Worm (Caenorhabditis elegans) whole organism, early embryonic: ENCODE data around the gene pap-1.

Experiments used
- B0310.2 ChIP-seq: sonication (generic microtip); optimal IDR thresholded peaks from 2 replicates; lab custom pipeline; 2016; ENCODE audit warnings: mild to moderate bottlenecking, missing genetic modification characterization, missing compliant biosample characterization
- F13C5.2 ChIP-seq: sonication (generic microtip); optimal IDR thresholded peaks from 2 replicates; lab custom pipeline; 2017; ENCODE audit warnings: mild to moderate bottlenecking, missing genetic modification characterization, inconsistent platforms, missing compliant biosample characterization
- aly-1 ChIP-seq: sonication (generic microtip); optimal IDR thresholded peaks from 2 replicates; lab custom pipeline; 2016; ENCODE audit warnings: missing genetic modification characterization, missing compliant biosample characterization
- ama-1 ChIP-seq: fragments of 150-350 bp; optimal IDR thresholded peaks from 2 replicates; lab custom pipeline; 2014
- ceh-13 ChIP-seq: fragments of 200-800 bp; sonication (Bioruptor generic); optimal IDR thresholded peaks from 2 replicates; lab custom pipeline; 2018; ENCODE audit warnings: mild to moderate bottlenecking, missing genetic modification characterization, missing compliant biosample characterization
- ceh-36 ChIP-seq: sonication (generic microtip); optimal IDR thresholded peaks from 2 replicates; lab custom pipeline; 2016; ENCODE audit warnings: missing genetic modification characterization, inconsistent platforms, missing compliant biosample characterization
- ets-7 ChIP-seq: sonication (generic microtip); optimal IDR thresholded peaks from 2 replicates; lab custom pipeline; 2016; ENCODE audit warnings: missing genotype, missing genetic modification characterization, missing compliant biosample characterization
- flt-1 ChIP-seq: fragments of 200-800 bp; sonication (Bioruptor generic); IDR thresholded peaks from 2 replicates; pipeline ENCODE4 v1.3.6; 2022; ENCODE audit warnings: missing genetic modification characterization, missing compliant biosample characterization
- hmbx-1 ChIP-seq: sonication (generic microtip); optimal IDR thresholded peaks from 2 replicates; lab custom pipeline; 2016; ENCODE audit warnings: mild to moderate bottlenecking, missing genetic modification characterization, missing compliant biosample characterization
- hmg-4 ChIP-seq: fragments of 200-800 bp; sonication (Bioruptor generic); optimal IDR thresholded peaks from 2 replicates; lab custom pipeline; 2018; ENCODE audit warnings: mild to moderate bottlenecking, missing genetic modification characterization, missing compliant biosample characterization
- hnd-1 ChIP-seq: sonication (generic microtip); optimal IDR thresholded peaks from 2 replicates; lab custom pipeline; 2016; ENCODE audit warnings: missing genetic modification characterization, missing compliant biosample characterization
- pes-1 ChIP-seq: fragments of 200-800 bp; sonication (Bioruptor generic); IDR thresholded peaks from 2 replicates; pipeline ENCODE4 v1.3.6; 2022; ENCODE audit warnings: missing genetic modification reagents, missing genetic modification characterization, missing compliant biosample characterization
- scrt-1 ChIP-seq: fragments of 200-800 bp; sonication (Bioruptor generic); IDR thresholded peaks from 2 replicates; pipeline ENCODE4 v1.3.6; 2022; ENCODE audit warnings: missing genetic modification characterization, missing compliant biosample characterization
- sea-1 ChIP-seq: fragments of 200-800 bp; sonication (Bioruptor generic); conservative IDR thresholded peaks from 2 replicates; pipeline ENCODE4 v1.3.6; 2022; ENCODE audit warnings: missing genetic modification characterization, missing compliant biosample characterization
- tbx-11 ChIP-seq: fragments of 200-800 bp; sonication (Bioruptor generic); IDR thresholded peaks from 2 replicates; pipeline ENCODE4 v1.3.6; 2022; ENCODE audit warnings: missing genetic modification characterization, missing compliant biosample characterization
- tbx-37 ChIP-seq: fragments of 200-800 bp; sonication (Bioruptor generic); conservative IDR thresholded peaks from 2 replicates; pipeline ENCODE4 v1.3.6; 2022; ENCODE audit warnings: missing genetic modification reagents, missing genetic modification characterization, missing compliant biosample characterization
- tra-4 ChIP-seq: sonication (generic microtip); optimal IDR thresholded peaks from 2 replicates; lab custom pipeline; 2017; ENCODE audit warnings: missing genetic modification characterization, missing compliant biosample characterization

The pap-1 gene

ce11 chrV:10436612-10437011 lies 5.2 kb upstream of the pap-1 start, which contains the start of gene set-22:
Gene set-22, plus strand, starts transcription at chrV:10436912.
- no peak for TF ChIP-seq tbx-11
- TF ChIP-seq flt-1 (GFP tag; lab: Robert Waterston, UW) = no peak
- no peak for TF ChIP-seq F13C5.2
- no peak for TF ChIP-seq B0310.2 (tag; lab: Kevin White, UChicago)
- no peak for TF ChIP-seq tbx-37 (GFP tag; lab: Robert Waterston, UW)
- no peak for TF ChIP-seq hnd-1 (tag; lab: Kevin White, UChicago)
- no peak for TF ChIP-seq aly-1 (tag; lab: Kevin White, UChicago)
- TF ChIP-seq ets-7 (tag; lab: Kevin White, UChicago) = no peak
- TF ChIP-seq sea-1 = no peak
- no peak for TF ChIP-seq ceh-36 (tag; lab: Kevin White, UChicago)
- no peak for TF ChIP-seq ama-1 (lab: Kevin White, UChicago)
- TF ChIP-seq pes-1 (GFP tag; lab: Robert Waterston, UW) = no peak
- TF ChIP-seq hmg-4 = no peak
- TF ChIP-seq hmbx-1 (tag; lab: Kevin White, UChicago) = no peak

- no peak for TF ChIP-seq scrt-1 (GFP tag; lab: Robert Waterston, UW)
- TF ChIP-seq ets-7 (tag; lab: Kevin White, UChicago) = no peak
- TF ChIP-seq hmg-4 = no peak
- no peak for TF ChIP-seq tra-4
- TF ChIP-seq sea-1 = no peak
- no peak for TF ChIP-seq B0310.2 (tag; lab: Kevin White, UChicago)
- TF ChIP-seq pes-1 (GFP tag; lab: Robert Waterston, UW) = no peak
- no peak for TF ChIP-seq hnd-1 (tag; lab: Kevin White, UChicago)
- TF ChIP-seq hmbx-1 (tag; lab: Kevin White, UChicago) = no peak
- TF ChIP-seq aly-1 (tag; lab: Kevin White, UChicago) = no peak
- no peak for TF ChIP-seq tbx-11
These were observed 1.1 kb upstream of the pap-1 start, which contains the start of gene snf-10 for ce11 chrV:10440723-10441122. Gene snf-10, minus strand, starts transcription at chrV:10440823.

DNA sequence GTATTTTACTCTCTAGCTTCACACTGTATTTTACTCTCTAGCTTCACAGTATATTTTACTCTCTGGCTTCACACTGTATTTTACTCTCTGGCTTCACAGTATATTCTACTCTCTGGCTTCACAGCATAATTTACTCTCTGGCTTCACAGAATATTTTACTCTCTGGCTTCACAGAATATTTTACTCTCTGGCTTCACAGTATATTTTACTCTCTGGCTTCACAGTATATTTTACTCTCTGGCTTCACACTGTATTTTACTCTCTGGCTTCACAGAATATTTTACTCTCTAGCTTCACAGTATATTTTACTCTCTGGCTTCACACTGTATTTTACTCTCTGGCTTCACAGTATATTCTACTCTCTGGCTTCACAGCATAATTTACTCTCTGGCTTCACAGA lies 8.2 kb downstream of the pap-1 start:
- TF ChIP-seq tbx-37 (GFP tag; lab: Robert Waterston, UW) = peak; percentile 40

- TF ChIP-seq tbx-37 (GFP tag; lab: Robert Waterston, UW) (peak; percentile 77; the same call in 1 of the 2 replicates), sea-1 (0 out of 2 replicates have a peak, but pooled peaks have one; percentile 44), flt-1 (GFP tag; lab: Robert Waterston, UW) (peak; percentile 71), tbx-11 (peak; percentile 58; the same call in 1 of the 2 replicates)
These were observed 8.6 kb downstream of the pap-1 start for ce11 chrV:10450355-10450754.

- TF ChIP-seq F13C5.2 (no peak), ama-1 (lab: Kevin White, UChicago) (no peak), hmbx-1 (tag; lab: Kevin White, UChicago) (no peak), sea-1 (no peak), scrt-1 (GFP tag; lab: Robert Waterston, UW) (no peak), flt-1 (GFP tag; lab: Robert Waterston, UW) (no peak), hnd-1 (tag; lab: Kevin White, UChicago) (no peak), aly-1 (tag; lab: Kevin White, UChicago) (no peak), ceh-13 (GFP tag; lab: Kevin White, UChicago) (no peak), hmg-4 (no peak), tra-4 (no peak), ceh-36 (tag; lab: Kevin White, UChicago) (no peak), tbx-11 (no peak), B0310.2 (tag; lab: Kevin White, UChicago) (no peak), ets-7 (tag; lab: Kevin White, UChicago) (no peak), tbx-37 (GFP tag; lab: Robert Waterston, UW) (no peak), pes-1 (GFP tag; lab: Robert Waterston, UW) (no peak)
These were observed 11.7 kb downstream of the pap-1 start, which contains the start of gene Y32F6A.5 for ce11 chrV:10453466-10453865. Gene Y32F6A.5, minus strand, starts transcription at chrV:10453605.

DNA sequence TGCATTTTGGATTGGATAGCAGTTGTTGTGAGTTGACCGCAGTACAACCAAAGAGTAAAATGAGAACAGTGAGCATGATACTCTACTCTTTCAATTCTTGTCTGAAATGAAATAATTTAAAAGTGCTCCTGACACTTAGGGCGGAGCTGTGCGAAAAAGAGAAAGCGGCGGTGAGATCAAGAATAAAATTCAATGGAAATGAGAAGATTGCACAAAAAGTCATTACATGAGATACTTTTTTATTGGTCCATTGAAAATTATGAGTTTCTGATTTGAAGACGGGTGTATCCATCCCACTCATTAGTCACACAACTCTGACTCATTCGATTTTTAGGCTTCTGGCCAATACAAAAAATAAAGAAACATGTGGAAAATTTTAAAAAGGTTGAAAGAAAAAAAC lies 15.5 kb downstream of the pap-1 start, which contains the start of gene F22E12.1:
Gene F22E12.1, minus strand, starts transcription at position 101 of the 400 bp plus-strand sequence.
- TF ChIP-seq F13C5.2 = no peak
- no peak for TF ChIP-seq hmbx-1 (tag; lab: Kevin White, UChicago)
- TF ChIP-seq ets-7 (tag; lab: Kevin White, UChicago) = no peak
- no peak for TF ChIP-seq ceh-36 (tag; lab: Kevin White, UChicago)
- TF ChIP-seq flt-1 (GFP tag; lab: Robert Waterston, UW) = no peak
- no peak for TF ChIP-seq ceh-13 (GFP tag; lab: Kevin White, UChicago)
- no peak for TF ChIP-seq sea-1
- no peak for TF ChIP-seq tbx-37 (GFP tag; lab: Robert Waterston, UW)
- TF ChIP-seq tra-4 = no peak
- TF ChIP-seq B0310.2 (tag; lab: Kevin White, UChicago) = no peak

DNA sequence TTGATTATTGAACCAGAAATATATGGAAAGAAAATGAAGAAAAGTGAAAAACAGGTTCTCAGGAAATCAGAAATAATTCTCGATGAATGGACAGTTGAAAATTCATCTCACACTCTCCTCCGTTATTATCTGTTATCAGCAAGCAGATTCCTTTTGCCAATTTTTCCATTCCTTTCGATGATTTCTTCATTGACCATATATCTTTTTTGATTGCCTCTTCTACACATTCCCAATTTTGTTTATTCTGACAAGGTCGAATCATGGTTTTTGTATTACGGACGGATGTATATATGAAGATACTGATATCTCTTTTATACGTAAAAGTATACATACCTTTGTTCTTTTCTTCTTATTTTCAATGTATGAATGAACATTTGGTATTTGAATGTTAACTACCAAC lies 18.9 kb downstream of the pap-1 start:
- TF ChIP-seq hnd-1 (tag; lab: Kevin White, UChicago) = no peak
- TF ChIP-seq B0310.2 (tag; lab: Kevin White, UChicago) = no peak
- no peak for TF ChIP-seq ets-7 (tag; lab: Kevin White, UChicago)
- TF ChIP-seq aly-1 (tag; lab: Kevin White, UChicago) = no peak
- TF ChIP-seq F13C5.2 = no peak
- no peak for TF ChIP-seq ceh-13 (GFP tag; lab: Kevin White, UChicago)
- TF ChIP-seq hmg-4 = no peak
- no peak for TF ChIP-seq flt-1 (GFP tag; lab: Robert Waterston, UW)
- TF ChIP-seq tbx-11 = no peak
- no peak for TF ChIP-seq pes-1 (GFP tag; lab: Robert Waterston, UW)
- TF ChIP-seq hmbx-1 (tag; lab: Kevin White, UChicago) = no peak
- no peak for TF ChIP-seq tbx-37 (GFP tag; lab: Robert Waterston, UW)
- TF ChIP-seq sea-1 = no peak
- no peak for TF ChIP-seq scrt-1 (GFP tag; lab: Robert Waterston, UW)

- TF ChIP-seq hmg-4 (no peak), ama-1 (lab: Kevin White, UChicago) (no peak), ceh-13 (GFP tag; lab: Kevin White, UChicago) (no peak), sea-1 (no peak), hmbx-1 (tag; lab: Kevin White, UChicago) (no peak), tbx-37 (GFP tag; lab: Robert Waterston, UW) (no peak), scrt-1 (GFP tag; lab: Robert Waterston, UW) (no peak), hnd-1 (tag; lab: Kevin White, UChicago) (no peak), ceh-36 (tag; lab: Kevin White, UChicago) (no peak)
These were observed 20.3 kb downstream of the pap-1 start, which contains the start of gene chw-1 for ce11 chrV:10462066-10462465. Gene chw-1, plus strand, starts transcription at chrV:10462282.
